Fruit fly (Drosophila melanogaster) whole organism, embryonic: ENCODE data around the gene axo.

Experiments
- CG12219 ChIP-seq: fragments of 200-800 bp; sonication (Bioruptor generic); optimal IDR thresholded peaks from 3 replicates; lab custom pipeline; 2018; ENCODE audit warnings: missing biosample characterization, mild to moderate bottlenecking, missing genetic modification characterization
- CG12299 ChIP-seq: fragments of 200-800 bp; sonication (Bioruptor generic); optimal IDR thresholded peaks from 2 replicates; lab custom pipeline; 2018; ENCODE audit warnings: missing biosample characterization, mild to moderate bottlenecking, missing genetic modification characterization
- CG12659 ChIP-seq: fragments of 200-800 bp; sonication (Bioruptor generic); optimal IDR thresholded peaks from 3 replicates; lab custom pipeline; 2017; ENCODE audit warnings: mild to moderate bottlenecking, missing biosample characterization, missing genetic modification reagents, missing genetic modification characterization
- CG13287 ChIP-seq: fragments of 200-800 bp; sonication (Bioruptor generic); IDR thresholded peaks from 2 replicates; pipeline ENCODE4 v1.3.6; 2022; ENCODE audit warnings: missing biosample characterization, missing genetic modification characterization; ENCODE audit not compliant: partially characterized antibody
- CG13894 ChIP-seq: fragments of 200-800 bp; sonication (Bioruptor generic); optimal IDR thresholded peaks from 3 replicates; lab custom pipeline; 2018; ENCODE audit warnings: missing biosample characterization, mild to moderate bottlenecking, missing genetic modification characterization, moderate library complexity
- CG14441 ChIP-seq: fragments of 200-800 bp; sonication (Bioruptor generic); IDR thresholded peaks from 2 replicates; pipeline ENCODE4 v1.3.6; 2022; ENCODE audit warnings: missing biosample characterization, missing genetic modification characterization
- CG15073 ChIP-seq: fragments of 200-800 bp; sonication (Bioruptor generic); optimal IDR thresholded peaks from 2 replicates; lab custom pipeline; 2016; ENCODE audit warnings: missing biosample characterization, missing genetic modification characterization
- CG15514 ChIP-seq: fragments of 200-800 bp; sonication (Bioruptor generic); optimal IDR thresholded peaks from 3 replicates; lab custom pipeline; 2017; ENCODE audit warnings: missing biosample characterization, missing genetic modification characterization, mild to moderate bottlenecking, moderate library complexity, missing genetic modification reagents
- CG15696 ChIP-seq: fragments of 200-800 bp; sonication (Bioruptor generic); optimal IDR thresholded peaks from 2 replicates; lab custom pipeline; 2019; ENCODE audit warnings: missing biosample characterization, mild to moderate bottlenecking, missing genetic modification characterization, moderate library complexity
- CG16815 ChIP-seq: fragments of 200-800 bp; sonication (Bioruptor generic); optimal IDR thresholded peaks from 3 replicates; lab custom pipeline; 2017; ENCODE audit warnings: missing biosample characterization, mild to moderate bottlenecking, missing genetic modification characterization
- CG17568 ChIP-seq: fragments of 200-800 bp; sonication (Bioruptor generic); optimal IDR thresholded peaks from 2 replicates; lab custom pipeline; 2018; ENCODE audit warnings: missing biosample characterization, mild to moderate bottlenecking, missing genetic modification characterization, moderate library complexity
- CG30020 ChIP-seq: fragments of 200-800 bp; optimal IDR thresholded peaks from 2 replicates; lab custom pipeline; 2019; ENCODE audit warnings: missing biosample characterization, mild to moderate bottlenecking, missing genetic modification characterization, moderate library complexity
- CG30431 ChIP-seq: fragments of 200-800 bp; sonication (Bioruptor generic); optimal IDR thresholded peaks from 2 replicates; lab custom pipeline; 2017; ENCODE audit warnings: missing biosample characterization, missing genetic modification characterization
- CG33213 ChIP-seq: fragments of 200-800 bp; sonication (Bioruptor generic); optimal IDR thresholded peaks from 3 replicates; lab custom pipeline; 2016; ENCODE audit warnings: missing biosample characterization, missing genetic modification characterization
- CG3407 ChIP-seq: fragments of 200-800 bp; sonication (Bioruptor generic); optimal IDR thresholded peaks from 2 replicates; lab custom pipeline; 2018; ENCODE audit warnings: missing biosample characterization, mild to moderate bottlenecking, missing genetic modification characterization
- CG34376 ChIP-seq: fragments of 200-800 bp; sonication (Bioruptor generic); optimal IDR thresholded peaks from 2 replicates; lab custom pipeline; 2018; ENCODE audit warnings: missing biosample characterization, mild to moderate bottlenecking, missing genetic modification characterization
- CG43689 ChIP-seq: fragments of 200-800 bp; sonication (Bioruptor generic); IDR thresholded peaks from 2 replicates; pipeline ENCODE4 v1.3.6; 2022; ENCODE audit warnings: missing biosample characterization, missing genetic modification characterization
- CG6272 ChIP-seq: fragments of 200-800 bp; sonication (Bioruptor generic); IDR thresholded peaks from 2 replicates; pipeline ENCODE4 v1.3.6; 2022; ENCODE audit warnings: missing biosample characterization, missing genetic modification characterization
- CG6654 ChIP-seq: fragments of 200-800 bp; sonication (Bioruptor generic); optimal IDR thresholded peaks from 2 replicates; lab custom pipeline; 2017; ENCODE audit warnings: missing biosample characterization, mild to moderate bottlenecking, missing genetic modification characterization
- CG6791 ChIP-seq: fragments of 200-800 bp; sonication (Bioruptor generic); IDR thresholded peaks from 3 replicates; pipeline ENCODE4 v1.3.6; 2022; ENCODE audit warnings: missing biosample characterization, missing genetic modification characterization; ENCODE audit not compliant: partially characterized antibody
- CG6813 ChIP-seq: fragments of 200-800 bp; sonication (Bioruptor generic); optimal IDR thresholded peaks from 2 replicates; lab custom pipeline; 2017; ENCODE audit warnings: missing biosample characterization, missing genetic modification characterization, mild to moderate bottlenecking, moderate library complexity, missing genetic modification reagents
- CG7357 ChIP-seq: fragments of 200-800 bp; sonication (Bioruptor generic); IDR thresholded peaks from 3 replicates; pipeline ENCODE4 v1.3.6; 2022; ENCODE audit warnings: missing biosample characterization, missing genetic modification characterization
- CG8281 ChIP-seq: fragments of 200-800 bp; sonication (Bioruptor generic); optimal IDR thresholded peaks from 2 replicates; lab custom pipeline; 2018; ENCODE audit warnings: missing biosample characterization, mild to moderate bottlenecking, missing genetic modification characterization, moderate library complexity
- CG8944 ChIP-seq: fragments of 200-800 bp; sonication (Bioruptor generic); optimal IDR thresholded peaks from 3 replicates; lab custom pipeline; 2016; ENCODE audit warnings: missing biosample characterization, missing genetic modification characterization
- CrebB ChIP-seq: fragments of 200-800 bp; sonication (Bioruptor generic); optimal IDR thresholded peaks from 3 replicates; lab custom pipeline; 2018; ENCODE audit warnings: missing biosample characterization, mild to moderate bottlenecking, missing genetic modification characterization
- Dad ChIP-seq: fragments of 200-800 bp; sonication (Bioruptor generic); optimal IDR thresholded peaks from 3 replicates; lab custom pipeline; 2016; ENCODE audit warnings: missing biosample characterization, missing genetic modification characterization
- Dip2 ChIP-seq: fragments of 200-800 bp; sonication (Bioruptor generic); IDR thresholded peaks from 2 replicates; pipeline ENCODE4 v1.3.6; 2022; ENCODE audit warnings: missing biosample characterization, missing genetic modification characterization
- Fer3 ChIP-seq: fragments of 200-800 bp; sonication (Bioruptor generic); optimal IDR thresholded peaks from 2 replicates; lab custom pipeline; 2018; ENCODE audit warnings: missing biosample characterization, mild to moderate bottlenecking, missing genetic modification characterization, moderate library complexity
- Hey ChIP-seq: fragments of 200-800 bp; sonication (Bioruptor generic); optimal IDR thresholded peaks from 3 replicates; lab custom pipeline; 2018; ENCODE audit warnings: missing biosample characterization, mild to moderate bottlenecking, missing genetic modification characterization
- HmgD ChIP-seq: fragments of 200-800 bp; sonication (Bioruptor generic); optimal IDR thresholded peaks from 3 replicates; lab custom pipeline; 2016; ENCODE audit warnings: missing biosample characterization, missing genetic modification characterization
- Hr78 ChIP-seq, 2 experiments: fragments of 200-800 bp in 1 of 2; fragments of >200 bp in 1 of 2; sonication (Bioruptor generic) in 1 of 2; optimal IDR thresholded peaks; 2 replicates each; lab custom pipeline; 2017 to 2019; ENCODE audit warnings: missing biosample characterization in 2 of 2, missing genetic modification characterization in 2 of 2, mild to moderate bottlenecking in 1 of 2, moderate library complexity in 1 of 2
- Jarid2 ChIP-seq: fragments of 200-800 bp; sonication (Bioruptor generic); optimal IDR thresholded peaks from 3 replicates; lab custom pipeline; 2017; ENCODE audit warnings: mild to moderate bottlenecking, missing biosample characterization, missing genetic modification reagents, missing genetic modification characterization
- Mes4 ChIP-seq: fragments of 200-800 bp; sonication (Bioruptor generic); optimal IDR thresholded peaks from 2 replicates; lab custom pipeline; 2016; ENCODE audit warnings: missing biosample characterization, missing genetic modification characterization
- NK7.1 ChIP-seq: fragments of 200-800 bp; sonication (Bioruptor generic); optimal IDR thresholded peaks from 3 replicates; lab custom pipeline; 2016; ENCODE audit warnings: missing biosample characterization, missing genetic modification characterization
- PHDP ChIP-seq: fragments of 200-800 bp; sonication (Bioruptor generic); optimal IDR thresholded peaks from 3 replicates; lab custom pipeline; 2018; ENCODE audit warnings: missing biosample characterization, mild to moderate bottlenecking, missing genetic modification characterization, moderate library complexity
- Ravus ChIP-seq: fragments of 200-800 bp; sonication (Bioruptor generic); IDR thresholded peaks from 2 replicates; pipeline ENCODE4 v1.3.6; 2022; ENCODE audit warnings: missing biosample characterization, missing genetic modification characterization
- Six4 ChIP-seq: fragments of 200-800 bp; sonication (Bioruptor generic); optimal IDR thresholded peaks from 2 replicates; lab custom pipeline; 2016; ENCODE audit warnings: missing biosample characterization, missing genetic modification characterization
- Usf ChIP-seq: fragments of 200-800 bp; sonication (Bioruptor generic); optimal IDR thresholded peaks from 2 replicates; lab custom pipeline; 2017; ENCODE audit warnings: missing genotype, missing biosample characterization, missing genetic modification characterization
- ara ChIP-seq: fragments of 200-800 bp; sonication (Bioruptor generic); IDR thresholded peaks from 2 replicates; pipeline ENCODE4 v1.3.6; 2022; ENCODE audit warnings: missing biosample characterization, missing genetic modification characterization
- fd64A ChIP-seq: fragments of 200-800 bp; sonication (Bioruptor generic); optimal IDR thresholded peaks from 3 replicates; lab custom pipeline; 2018; ENCODE audit warnings: missing biosample characterization, mild to moderate bottlenecking, missing genetic modification characterization
- fd96Cb ChIP-seq: fragments of 200-800 bp; sonication (Bioruptor generic); optimal IDR thresholded peaks from 2 replicates; lab custom pipeline; 2018; ENCODE audit warnings: missing biosample characterization, mild to moderate bottlenecking, missing genetic modification characterization, moderate library complexity
- insv ChIP-seq, 2 experiments: fragments of 200-800 bp; sonication (Bioruptor generic); optimal IDR thresholded peaks; 3 replicates each; lab custom pipeline; 2016 to 2018; ENCODE audit warnings: missing biosample characterization in 2 of 2, missing genetic modification characterization in 2 of 2
- nom ChIP-seq: fragments of 200-800 bp; sonication (Bioruptor generic); optimal IDR thresholded peaks from 2 replicates; lab custom pipeline; 2017; ENCODE audit warnings: missing biosample characterization, missing genetic modification characterization, mild to moderate bottlenecking, moderate library complexity, missing genetic modification reagents
- onecut ChIP-seq: fragments of 200-800 bp; sonication (Bioruptor generic); IDR thresholded peaks from 2 replicates; pipeline ENCODE4 v1.3.6; 2022; ENCODE audit warnings: missing biosample characterization, missing genetic modification characterization
- p53 ChIP-seq: fragments of 200-800 bp; sonication (Bioruptor generic); optimal IDR thresholded peaks from 2 replicates; lab custom pipeline; 2016; ENCODE audit warnings: missing biosample characterization, missing genetic modification characterization
- phol ChIP-seq: fragments of 200-800 bp; sonication (Bioruptor generic); optimal IDR thresholded peaks from 3 replicates; lab custom pipeline; 2018; ENCODE audit warnings: missing biosample characterization, mild to moderate bottlenecking, missing genetic modification characterization, moderate library complexity
- pros ChIP-seq: fragments of 200-800 bp; sonication (Bioruptor generic); optimal IDR thresholded peaks from 3 replicates; lab custom pipeline; 2019; ENCODE audit warnings: missing biosample characterization, mild to moderate bottlenecking, missing genetic modification characterization, moderate library complexity
- slou ChIP-seq: fragments of 200-800 bp; sonication (Bioruptor generic); optimal IDR thresholded peaks from 3 replicates; lab custom pipeline; 2016; ENCODE audit warnings: missing biosample characterization, missing genetic modification characterization
- stc ChIP-seq: fragments of 200-800 bp; sonication (Bioruptor generic); IDR thresholded peaks from 2 replicates; pipeline ENCODE4 v1.3.6; 2022; ENCODE audit warnings: missing biosample characterization, missing genetic modification characterization
- wor ChIP-seq: fragments of 200-800 bp; sonication (Bioruptor generic); IDR thresholded peaks from 2 replicates; pipeline ENCODE4 v1.3.6; 2022; ENCODE audit warnings: missing biosample characterization, missing genetic modification characterization

Gene axo

DNA sequence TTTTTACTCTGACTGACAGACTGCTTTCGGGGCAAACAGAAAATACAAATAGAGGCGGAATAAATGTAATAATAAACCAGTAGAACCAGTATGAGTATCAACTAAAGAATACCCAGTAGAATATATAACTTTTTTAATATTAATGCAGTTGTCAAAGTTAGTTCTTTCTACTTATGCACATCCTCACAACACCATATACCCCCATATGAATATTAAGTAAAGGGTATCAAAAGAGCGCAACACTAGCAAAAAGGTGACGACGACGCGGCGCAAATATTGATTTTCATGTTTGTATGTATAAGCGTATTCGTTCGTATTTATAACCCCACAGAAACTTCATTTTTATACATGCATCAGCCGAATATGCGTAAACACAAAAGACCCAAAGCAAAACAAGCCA, 74.0 kb downstream of the axo start (continued):
- TF ChIP-seq p53 (peak; percentile 46), CG17568 (GFP tag; lab: Kevin White, UChicago) (peak; percentile 93), Ravus (peak; percentile 68), insv (GFP tag; optimal IDR thresholded peaks at IDR 0.05; lab: Kevin White, UChicago) (no peak), fd64A (GFP tag; lab: Kevin White, UChicago) (peak; percentile 96), CG8944 (peak; percentile 68), Mes4 (GFP tag; lab: Kevin White, UChicago) (peak; percentile 74), onecut (GFP tag; lab: Robert Waterston, UW) (peak; percentile 96), Fer3 (tag; lab: Kevin White, UChicago) (peak; percentile 93), CG13894 (peak; percentile 70), CG15073 (GFP tag; lab: Kevin White, UChicago) (peak; percentile 56), Dad (peak; percentile 88), Hey (peak; percentile 40), CG6791 (GFP tag; lab: Robert Waterston, UW) (no peak), CG33213 (peak; percentile 83), CG12219 (peak; percentile 89), slou (GFP tag; lab: Kevin White, UChicago) (peak; percentile 87), CG16815 (GFP tag; lab: Kevin White, UChicago) (peak; percentile 79), CG15696 (tag; lab: Kevin White, UChicago) (peak; percentile 91), PHDP (tag; lab: Kevin White, UChicago) (peak; percentile 95), HmgD (GFP tag; lab: Kevin White, UChicago) (peak; percentile 2), CG6272 (GFP tag; lab: Robert Waterston, UW) (peak; percentile 83), Six4 (GFP tag; lab: Kevin White, UChicago) (peak; percentile 88), CG30431 (GFP tag; lab: Kevin White, UChicago) (peak; percentile 77), fd96Cb (tag; lab: Kevin White, UChicago) (peak; percentile 95), ara (peak; percentile 96), CG30020 (tag; lab: Kevin White, UChicago) (peak; percentile 66), CG15514 (GFP tag; lab: Kevin White, UChicago) (peak; percentile 86), CG14441 (GFP tag; lab: Robert Waterston, UW) (peak; percentile 96), wor (peak; percentile 85), CG34376 (GFP tag; lab: Kevin White, UChicago) (peak; percentile 75), CG12659 (GFP tag; lab: Kevin White, UChicago) (peak; percentile 94), CG12299 (tag; lab: Kevin White, UChicago) (peak; percentile 77), pros (GFP tag; lab: Kevin White, UChicago) (no peak), Dip2 (GFP tag; lab: Robert Waterston, UW) (no peak), stc (GFP tag; lab: Robert Waterston, UW) (peak; percentile 95), CG13287 (GFP tag; lab: Robert Waterston, UW) (no peak), Usf (GFP tag; lab: Kevin White, UChicago) (peak; percentile 65), CrebB (tag; lab: Kevin White, UChicago) (peak; percentile 85), CG6654 (GFP tag; lab: Kevin White, UChicago) (peak; percentile 80), NK7.1 (GFP tag; lab: Kevin White, UChicago) (peak; percentile 85), CG43689 (peak; percentile 83), CG7357 (peak; percentile 86), CG8281 (peak; percentile 81), Jarid2 (GFP tag; lab: Kevin White, UChicago) (peak; percentile 84), nom (GFP tag; lab: Kevin White, UChicago) (peak; percentile 36), Hr78 (GFP tag; optimal IDR thresholded peaks at IDR 0.05; lab: Kevin White, UChicago) (peak in 1 of 2 experiments; percentile 91), CG3407 (GFP tag; lab: Kevin White, UChicago) (peak; percentile 88), CG6813 (GFP tag; lab: Kevin White, UChicago) (peak; percentile 96), phol (peak; percentile 94)
